Fruit fly (Drosophila melanogaster) whole organism, embryonic: ENCODE measurements around the gene CG31019.

Experiments
- CG10267 ChIP-seq: fragments of 200-800 bp; sonication (Bioruptor generic); optimal IDR thresholded peaks from 2 replicates; lab custom pipeline; 2018; ENCODE audit warnings: missing biosample characterization, mild to moderate bottlenecking, missing genetic modification characterization, moderate library complexity
- CG11723 ChIP-seq: fragments of 200-800 bp; sonication (Bioruptor generic); optimal IDR thresholded peaks from 2 replicates; lab custom pipeline; 2017; ENCODE audit warnings: missing biosample characterization, mild to moderate bottlenecking, missing genetic modification characterization
- CG12219 ChIP-seq: fragments of 200-800 bp; sonication (Bioruptor generic); optimal IDR thresholded peaks from 3 replicates; lab custom pipeline; 2018; ENCODE audit warnings: missing biosample characterization, mild to moderate bottlenecking, missing genetic modification characterization
- CG12391 ChIP-seq: fragments of 200-800 bp; sonication (Bioruptor generic); optimal IDR thresholded peaks from 3 replicates; lab custom pipeline; 2018; ENCODE audit warnings: missing biosample characterization, mild to moderate bottlenecking, missing genetic modification characterization, moderate library complexity
- CG13123 ChIP-seq: fragments of 200-800 bp; sonication (Bioruptor generic); optimal IDR thresholded peaks from 2 replicates; lab custom pipeline; 2016; ENCODE audit warnings: missing biosample characterization, missing genetic modification characterization
- CG13424 ChIP-seq: fragments of 200-800 bp; sonication (Bioruptor generic); optimal IDR thresholded peaks from 2 replicates; lab custom pipeline; 2019; ENCODE audit warnings: missing biosample characterization, mild to moderate bottlenecking, missing genetic modification characterization, moderate library complexity
- CG14050 ChIP-seq: fragments of 200-800 bp; sonication (Bioruptor generic); IDR thresholded peaks from 3 replicates; pipeline ENCODE4 v1.3.6; 2022; ENCODE audit warnings: missing biosample characterization, missing genetic modification characterization
- CG15696 ChIP-seq: fragments of 200-800 bp; sonication (Bioruptor generic); optimal IDR thresholded peaks from 2 replicates; lab custom pipeline; 2019; ENCODE audit warnings: missing biosample characterization, mild to moderate bottlenecking, missing genetic modification characterization, moderate library complexity
- CG1602 ChIP-seq: fragments of 200-800 bp; sonication (Bioruptor generic); optimal IDR thresholded peaks from 3 replicates; lab custom pipeline; 2016; ENCODE audit warnings: missing biosample characterization, missing genetic modification characterization
- CG16779 ChIP-seq: fragments of 200-800 bp; sonication (Bioruptor generic); IDR thresholded peaks from 2 replicates; pipeline ENCODE4 v1.3.6; 2022; ENCODE audit warnings: missing biosample characterization, missing genetic modification characterization
- CG17361 ChIP-seq: fragments of 200-800 bp; sonication (Bioruptor generic); IDR thresholded peaks from 3 replicates; pipeline ENCODE4 v1.3.6; 2022; ENCODE audit warnings: missing biosample characterization, missing genetic modification characterization
- CG17568 ChIP-seq: fragments of 200-800 bp; sonication (Bioruptor generic); optimal IDR thresholded peaks from 2 replicates; lab custom pipeline; 2018; ENCODE audit warnings: missing biosample characterization, mild to moderate bottlenecking, missing genetic modification characterization, moderate library complexity
- CG18619 ChIP-seq: fragments of 200-800 bp; sonication (Bioruptor generic); optimal IDR thresholded peaks from 3 replicates; lab custom pipeline; 2017; ENCODE audit warnings: missing biosample characterization, mild to moderate bottlenecking, missing genetic modification characterization
- CG31224 ChIP-seq: fragments of 200-800 bp; sonication (Bioruptor generic); IDR thresholded peaks from 2 replicates; pipeline ENCODE4 v1.3.6; 2022; ENCODE audit warnings: missing biosample characterization, missing genetic modification characterization
- CG6175 ChIP-seq: fragments of 200-800 bp; sonication (Bioruptor generic); IDR thresholded peaks from 3 replicates; pipeline ENCODE4 v1.3.6; 2022; ENCODE audit warnings: missing biosample characterization, missing genetic modification characterization
- CG6765 ChIP-seq: fragments of 200-800 bp; sonication (Bioruptor generic); optimal IDR thresholded peaks from 3 replicates; lab custom pipeline; 2017; ENCODE audit warnings: missing biosample characterization, mild to moderate bottlenecking, missing genetic modification characterization
- CG7786 ChIP-seq: fragments of 200-800 bp; sonication (Bioruptor generic); optimal IDR thresholded peaks from 2 replicates; lab custom pipeline; 2016; ENCODE audit warnings: missing biosample characterization, missing genetic modification characterization
- CoRest ChIP-seq: fragments of 200-800 bp; sonication (Bioruptor generic); optimal IDR thresholded peaks from 3 replicates; lab custom pipeline; 2018; ENCODE audit warnings: missing biosample characterization, mild to moderate bottlenecking, missing genetic modification characterization, moderate library complexity
- E2f2 ChIP-seq: fragments of 200-800 bp; sonication (Bioruptor generic); IDR thresholded peaks from 2 replicates; pipeline ENCODE4 v1.3.6; 2022; ENCODE audit warnings: missing biosample characterization, missing genetic modification characterization
- HHEX ChIP-seq: fragments of 200-800 bp; sonication (Bioruptor generic); optimal IDR thresholded peaks from 3 replicates; lab custom pipeline; 2017; ENCODE audit warnings: missing biosample characterization, mild to moderate bottlenecking, missing genetic modification characterization, missing genetic modification reagents
- HmgZ ChIP-seq: fragments of 200-800 bp; sonication (Bioruptor generic); optimal IDR thresholded peaks from 2 replicates; lab custom pipeline; 2018; ENCODE audit warnings: missing biosample characterization, mild to moderate bottlenecking, missing genetic modification characterization
- Hmr ChIP-seq: fragments of 200-800 bp; sonication (Bioruptor generic); optimal IDR thresholded peaks from 3 replicates; lab custom pipeline; 2017; ENCODE audit warnings: mild to moderate bottlenecking, missing biosample characterization, missing genetic modification reagents, missing genetic modification characterization
- Hr78 ChIP-seq, 2 experiments: fragments of 200-800 bp in 1 of 2; fragments of >200 bp in 1 of 2; sonication (Bioruptor generic) in 1 of 2; optimal IDR thresholded peaks; 2 replicates each; lab custom pipeline; 2017 to 2019; ENCODE audit warnings: missing biosample characterization in 2 of 2, missing genetic modification characterization in 2 of 2, mild to moderate bottlenecking in 1 of 2, moderate library complexity in 1 of 2
- Hsf ChIP-seq: fragments of 200-800 bp; sonication (Bioruptor generic); optimal IDR thresholded peaks from 3 replicates; lab custom pipeline; 2016; ENCODE audit warnings: missing biosample characterization, missing genetic modification characterization
- Kr ChIP-seq: fragments of 200-800 bp; sonication (Bioruptor generic); optimal IDR thresholded peaks from 2 replicates; lab custom pipeline; 2017; ENCODE audit warnings: missing biosample characterization, mild to moderate bottlenecking, missing genetic modification characterization
- Lpt ChIP-seq: fragments of >200 bp; optimal IDR thresholded peaks from 2 replicates; lab custom pipeline; 2018; ENCODE audit warnings: missing biosample characterization, missing genetic modification characterization
- Max ChIP-seq: fragments of 200-800 bp; sonication (Bioruptor generic); optimal IDR thresholded peaks from 2 replicates; lab custom pipeline; 2016; ENCODE audit warnings: missing biosample characterization, mild to moderate bottlenecking, missing genetic modification characterization
- Meics ChIP-seq: fragments of 200-800 bp; sonication (Bioruptor generic); optimal IDR thresholded peaks from 2 replicates; lab custom pipeline; 2017; ENCODE audit warnings: missing biosample characterization, mild to moderate bottlenecking, missing genetic modification characterization
- NFAT ChIP-seq: fragments of 200-800 bp; sonication (Bioruptor generic); IDR thresholded peaks from 2 replicates; pipeline ENCODE4 v1.3.6; 2022; ENCODE audit warnings: missing biosample characterization, missing genetic modification characterization
- Opbp ChIP-seq: fragments of 200-800 bp; sonication (Bioruptor generic); IDR thresholded peaks from 3 replicates; pipeline ENCODE4 v1.3.6; 2022; ENCODE audit warnings: missing biosample characterization, missing genetic modification characterization; ENCODE audit not compliant: partially characterized antibody
- Usf ChIP-seq: fragments of 200-800 bp; sonication (Bioruptor generic); optimal IDR thresholded peaks from 2 replicates; lab custom pipeline; 2017; ENCODE audit warnings: missing genotype, missing biosample characterization, missing genetic modification characterization
- Xbp1 ChIP-seq: fragments of 200-800 bp; sonication (Bioruptor generic); optimal IDR thresholded peaks from 3 replicates; lab custom pipeline; 2016; ENCODE audit warnings: missing biosample characterization, mild to moderate bottlenecking, missing genetic modification characterization
- ac ChIP-seq: fragments of 200-800 bp; sonication (Bioruptor generic); optimal IDR thresholded peaks from 3 replicates; lab custom pipeline; 2017; ENCODE audit warnings: missing biosample characterization, mild to moderate bottlenecking, missing genetic modification characterization
- ash1 ChIP-seq: fragments of 200-800 bp; sonication (Bioruptor generic); optimal IDR thresholded peaks from 2 replicates; lab custom pipeline; 2018; ENCODE audit warnings: missing biosample characterization, mild to moderate bottlenecking, missing genetic modification characterization
- cg ChIP-seq: fragments of 200-800 bp; sonication (Bioruptor generic); optimal IDR thresholded peaks from 3 replicates; lab custom pipeline; 2019; ENCODE audit warnings: missing biosample characterization, mild to moderate bottlenecking, missing genetic modification characterization, moderate library complexity
- en ChIP-seq: fragments of 200-800 bp; sonication (Bioruptor generic); optimal IDR thresholded peaks from 2 replicates; lab custom pipeline; 2016; ENCODE audit warnings: missing biosample characterization, missing genetic modification characterization
- fd64A ChIP-seq: fragments of 200-800 bp; sonication (Bioruptor generic); optimal IDR thresholded peaks from 3 replicates; lab custom pipeline; 2018; ENCODE audit warnings: missing biosample characterization, mild to moderate bottlenecking, missing genetic modification characterization
- fru ChIP-seq: fragments of >200 bp; optimal IDR thresholded peaks from 2 replicates; lab custom pipeline; 2017
- insv ChIP-seq, 2 experiments: fragments of 200-800 bp; sonication (Bioruptor generic); optimal IDR thresholded peaks; 3 replicates each; lab custom pipeline; 2016 to 2018; ENCODE audit warnings: missing biosample characterization in 2 of 2, missing genetic modification characterization in 2 of 2
- luna ChIP-seq: fragments of 200-800 bp; sonication (Bioruptor generic); optimal IDR thresholded peaks from 2 replicates; lab custom pipeline; 2016; ENCODE audit warnings: missing biosample characterization, missing genetic modification characterization
- mam ChIP-seq: fragments of 200-800 bp; sonication (Bioruptor generic); optimal IDR thresholded peaks from 3 replicates; lab custom pipeline; 2016; ENCODE audit warnings: missing biosample characterization, missing genetic modification characterization
- pb ChIP-seq: fragments of 200-800 bp; sonication (Bioruptor generic); optimal IDR thresholded peaks from 3 replicates; lab custom pipeline; 2016; ENCODE audit warnings: missing biosample characterization, missing genetic modification characterization
- prd ChIP-seq, 3 experiments: fragments of >200 bp in 2 of 3; fragments of 200-800 bp in 1 of 3; sonication (Bioruptor generic) in 1 of 3; optimal IDR thresholded peaks in 2 of 3; IDR thresholded peaks in 1 of 3; 2 replicates in 2 of 3; 3 replicates in 1 of 3; pipeline versions ENCODE4 v1.3.6 to Lab custom; 2017 to 2022; ENCODE audit warnings: missing biosample characterization in 1 of 3, missing genetic modification characterization in 1 of 3
- rib ChIP-seq: fragments of 200-800 bp; sonication (Bioruptor generic); IDR thresholded peaks from 2 replicates; pipeline ENCODE4 v1.3.6; 2022; ENCODE audit warnings: missing biosample characterization, missing genetic modification characterization
- tio ChIP-seq: fragments of 200-800 bp; sonication (Bioruptor generic); optimal IDR thresholded peaks from 2 replicates; lab custom pipeline; 2017; ENCODE audit warnings: missing biosample characterization, missing genetic modification characterization, inconsistent platforms
- vfl ChIP-seq: fragments of 200-800 bp; sonication (Bioruptor generic); optimal IDR thresholded peaks from 2 replicates; lab custom pipeline; 2016; ENCODE audit warnings: missing biosample characterization, missing genetic modification characterization
- wor ChIP-seq: fragments of 200-800 bp; sonication (Bioruptor generic); IDR thresholded peaks from 2 replicates; pipeline ENCODE4 v1.3.6; 2022; ENCODE audit warnings: missing biosample characterization, missing genetic modification characterization
- zfh1 ChIP-seq: fragments of 200-800 bp; sonication (Bioruptor generic); IDR thresholded peaks from 3 replicates; pipeline ENCODE4 v1.3.6; 2022; ENCODE audit warnings: missing biosample characterization, missing genetic modification characterization
- zfh2 ChIP-seq: fragments of 200-800 bp; sonication (Bioruptor generic); optimal IDR thresholded peaks from 2 replicates; lab custom pipeline; 2016; ENCODE audit warnings: missing biosample characterization, missing genetic modification characterization

CG31019 gene

DNA sequence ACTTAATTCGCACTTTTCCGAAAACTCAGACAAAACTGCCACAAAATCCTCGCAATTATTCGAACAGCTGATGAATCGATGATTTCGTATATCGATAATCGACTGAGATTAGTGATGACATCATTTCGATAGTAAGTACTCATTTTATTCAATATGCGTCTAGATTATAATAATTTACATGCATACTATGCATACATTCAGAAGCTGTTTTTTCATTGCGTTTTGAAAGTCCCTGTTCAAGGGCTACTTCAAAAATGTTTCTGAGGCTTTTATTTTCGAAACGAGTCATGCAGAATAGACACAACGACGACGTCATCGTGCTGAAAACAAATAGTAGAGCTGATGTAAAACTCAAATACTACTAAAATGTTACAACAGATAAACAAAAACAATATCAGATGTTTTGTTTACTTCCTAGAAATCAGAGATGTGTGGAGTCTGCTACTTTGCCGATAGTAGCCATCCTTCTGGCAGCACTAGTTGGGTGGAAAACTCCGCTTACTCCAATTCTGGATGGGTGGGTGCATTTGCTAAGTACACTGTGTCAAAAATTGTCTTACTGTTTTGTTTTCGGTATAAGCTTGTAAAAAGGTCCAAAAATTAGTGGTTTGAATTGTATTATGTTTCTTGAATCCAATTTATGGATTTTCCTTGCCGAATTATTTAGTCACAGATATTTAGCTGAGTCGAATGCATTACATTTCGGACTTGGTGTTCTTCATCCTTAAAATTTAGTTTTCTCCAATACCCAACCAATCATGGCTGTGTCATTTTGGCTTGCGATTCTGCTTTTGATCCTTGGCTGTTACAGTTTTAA lies 4.8 kb downstream of the CG31019 start, which contains the start of the genes CG2246 and CG31021 (continued):
- peak; percentile 25; the same call in 1 of the 2 replicates for TF ChIP-seq wor
- no peak for TF ChIP-seq fd64A (GFP tag; lab: Kevin White, UChicago)
- peak; percentile 47 for TF ChIP-seq CG15696 (tag; lab: Kevin White, UChicago)
- 0 out of 2 replicates have a peak, but pooled peaks have one; percentile 32 for TF ChIP-seq CG31224
- peak; percentile 4 for TF ChIP-seq luna
- TF ChIP-seq pb: peak; percentile 21
- TF ChIP-seq zfh2 (GFP tag; lab: Kevin White, UChicago): peak; percentile 78
- TF ChIP-seq Usf (GFP tag; lab: Kevin White, UChicago): no peak
- TF ChIP-seq Lpt: no peak
- TF ChIP-seq CG18619 (GFP tag; lab: Kevin White, UChicago): peak; percentile 36
- peak; percentile 49 for TF ChIP-seq Max
- 0 out of 3 replicates have a peak, but pooled peaks have one; percentile 33 for TF ChIP-seq CG6175 (GFP tag; lab: Robert Waterston, UW)
- no peak for TF ChIP-seq CG16779 (GFP tag; lab: Robert Waterston, UW)
- peak; percentile 22 for TF ChIP-seq vfl (GFP tag; lab: Kevin White, UChicago)
- no peak for TF ChIP-seq en (GFP tag; lab: Kevin White, UChicago)
- peak; percentile 83 for TF ChIP-seq Hmr
- TF ChIP-seq CG6765 (GFP tag; lab: Kevin White, UChicago): no peak
- TF ChIP-seq fru (lab: Kevin White, UChicago): no peak
- peak; percentile 78 for TF ChIP-seq mam (GFP tag; lab: Kevin White, UChicago)
- TF ChIP-seq rib (GFP tag; lab: Robert Waterston, UW): no peak
- peak; percentile 37; the same call in 2 of the 3 replicates for TF ChIP-seq zfh1 (GFP tag; lab: Robert Waterston, UW)
- TF ChIP-seq E2f2 (GFP tag; lab: Robert Waterston, UW): peak; percentile 40; the same call in 1 of the 2 replicates
- TF ChIP-seq cg (GFP tag; lab: Kevin White, UChicago): no peak
- peak; percentile 18 for TF ChIP-seq Hsf
- no peak for TF ChIP-seq prd (optimal IDR thresholded peaks at IDR 0.05; lab: Kevin White, UChicago)
- TF ChIP-seq prd (GFP tag; IDR thresholded peaks at IDR 0.05; lab: Robert Waterston, UW): peak; percentile 51; the same call in 1 of the 3 replicates
- no peak for TF ChIP-seq CG12219 (GFP tag; lab: Kevin White, UChicago)
- peak; percentile 59 for TF ChIP-seq CG13424 (tag; lab: Kevin White, UChicago)
- peak; percentile 53 for TF ChIP-seq CG10267
- no peak for TF ChIP-seq ash1 (GFP tag; lab: Kevin White, UChicago)
- peak; percentile 75 for TF ChIP-seq CG12391 (tag; lab: Kevin White, UChicago)
- peak; percentile 44 for TF ChIP-seq HmgZ (tag; lab: Kevin White, UChicago)
- TF ChIP-seq CG17361 (GFP tag; lab: Robert Waterston, UW): peak; percentile 74
- no peak for TF ChIP-seq Kr (GFP tag; lab: Kevin White, UChicago)
- no peak for TF ChIP-seq CG1602 (GFP tag; lab: Kevin White, UChicago)
- peak; percentile 6 for TF ChIP-seq Meics (GFP tag; lab: Kevin White, UChicago)
- TF ChIP-seq CoRest (tag; lab: Kevin White, UChicago): peak; percentile 70
- peak; percentile 78 for TF ChIP-seq Opbp (GFP tag; lab: Robert Waterston, UW)
- no peak for TF ChIP-seq ac (GFP tag; lab: Kevin White, UChicago)
- no peak for TF ChIP-seq CG14050 (GFP tag; lab: Robert Waterston, UW)
- TF ChIP-seq CG13123 (GFP tag; lab: Kevin White, UChicago): peak; percentile 43
- no peak for TF ChIP-seq CG17568 (GFP tag; lab: Kevin White, UChicago)
- peak; percentile 67 for TF ChIP-seq Xbp1 (GFP tag; lab: Kevin White, UChicago)
- no peak for TF ChIP-seq CG11723
- no peak for TF ChIP-seq HHEX
- TF ChIP-seq insv (GFP tag; optimal IDR thresholded peaks at IDR 0.05; lab: Kevin White, UChicago): peak in 1 of 2 experiments; percentile 33
- peak; percentile 11 for TF ChIP-seq tio
- peak; percentile 56 for TF ChIP-seq CG7786 (GFP tag; lab: Kevin White, UChicago)
- no peak for TF ChIP-seq Hr78 (GFP tag; optimal IDR thresholded peaks at IDR 0.05; lab: Kevin White, UChicago)
- peak; percentile 85 for TF ChIP-seq NFAT (GFP tag; lab: Robert Waterston, UW)
